Worm (Caenorhabditis elegans): ENCODE measurements around the gene F36H1.11.

- TF ChIP-seq K11D2.4 (GFP tag; IDR thresholded peaks at IDR 0.05): no peak
- TF ChIP-seq unc-62 (GFP tag; optimal IDR thresholded peaks at IDR 0.05): no peak
- TF ChIP-seq nfyb-1 (GFP tag; IDR thresholded peaks at IDR 0.05): no peak
These were observed 42.1 kb upstream of the F36H1.11 start for ce11 chrIV:11006868-11007267.

Data from whole organism, young adult.